Fruit fly (Drosophila melanogaster) whole organism, adult: ENCODE data around the gene CG9641.

ENCODE experiments used
- CG14711 ChIP-seq: fragments of 200-800 bp; sonication (Bioruptor generic); optimal IDR thresholded peaks from 2 replicates; lab custom pipeline; 2018; ENCODE audit warnings: missing biosample characterization, mild to moderate bottlenecking, missing genetic modification characterization, moderate library complexity
- CG1620 ChIP-seq: fragments of 200-800 bp; sonication (Bioruptor generic); optimal IDR thresholded peaks from 2 replicates; lab custom pipeline; 2016; ENCODE audit warnings: missing biosample characterization, missing genetic modification characterization
- Hr96 ChIP-seq: fragments of 200-800 bp; sonication (Bioruptor generic); optimal IDR thresholded peaks from 2 replicates; lab custom pipeline; 2016; ENCODE audit warnings: missing biosample characterization, missing genetic modification characterization
- bab1 ChIP-seq: fragments of 200-800 bp; sonication (Bioruptor generic); optimal IDR thresholded peaks from 3 replicates; lab custom pipeline; 2019; ENCODE audit warnings: missing biosample characterization, mild to moderate bottlenecking, missing genetic modification characterization, moderate library complexity
- pad ChIP-seq: fragments of 200-800 bp; sonication (Bioruptor generic); optimal IDR thresholded peaks from 3 replicates; lab custom pipeline; 2017; ENCODE audit warnings: missing biosample characterization, missing genetic modification characterization, mild to moderate bottlenecking, moderate library complexity, missing genetic modification reagents
- tj ChIP-seq: fragments of 200-800 bp; sonication (Bioruptor generic); optimal IDR thresholded peaks from 3 replicates; lab custom pipeline; 2017; ENCODE audit warnings: missing biosample characterization, mild to moderate bottlenecking, missing genetic modification characterization, moderate library complexity
- toe ChIP-seq: fragments of 200-800 bp; sonication (Bioruptor generic); optimal IDR thresholded peaks from 2 replicates; lab custom pipeline; 2016; ENCODE audit warnings: missing biosample characterization, missing genetic modification characterization

DNA sequence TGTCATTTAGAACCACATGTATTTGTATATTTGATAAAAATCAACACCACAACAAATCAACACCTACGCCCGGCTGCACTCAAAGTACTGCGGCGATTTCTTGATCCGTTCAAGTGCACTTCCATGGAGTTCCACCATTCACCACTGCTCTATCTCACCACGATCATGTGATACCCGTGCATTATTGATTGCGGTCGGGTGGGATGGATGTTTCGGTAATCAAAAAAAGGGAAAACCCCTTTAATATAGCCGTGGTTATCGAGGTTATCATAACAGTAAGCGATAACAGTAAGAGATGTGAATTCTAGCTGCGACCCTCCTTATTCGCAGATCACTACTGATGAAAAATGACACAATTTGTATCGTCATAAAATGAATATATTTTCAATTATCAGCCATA, 41.5 kb upstream of the CG9641 start, which contains the start of the genes CG17224 and CG17264:
- TF ChIP-seq toe (GFP tag; lab: Kevin White, UChicago) (no peak), tj (no peak), CG14711 (tag; lab: Kevin White, UChicago) (peak; percentile 11), CG1620 (GFP tag; lab: Kevin White, UChicago) (no peak), pad (GFP tag; lab: Kevin White, UChicago) (no peak), Hr96 (no peak), bab1 (peak; percentile 30)
